Worm (Caenorhabditis elegans) whole organism, young adult: ENCODE data around the gene F32D8.1.

ENCODE experiments used
- B0336.3 ChIP-seq: fragments of 200-800 bp; sonication (Bioruptor generic); IDR thresholded peaks from 2 replicates; pipeline ENCODE4 v1.3.6; 2022; ENCODE audit warnings: missing genetic modification characterization, missing compliant biosample characterization
- C06A6.2 ChIP-seq: fragments of 200-800 bp; sonication (Bioruptor generic); conservative IDR thresholded peaks from 2 replicates; pipeline ENCODE4 v1.3.6; 2022; ENCODE audit warnings: missing genetic modification characterization, missing compliant biosample characterization
- C17E4.6 ChIP-seq: fragments of 200-800 bp; sonication (Bioruptor generic); IDR thresholded peaks from 2 replicates; pipeline ENCODE4 v1.3.6; 2022; ENCODE audit warnings: missing genetic modification reagents, missing genetic modification characterization, missing compliant biosample characterization
- D2030.7 ChIP-seq: fragments of 200-800 bp; sonication (Bioruptor generic); IDR thresholded peaks from 2 replicates; pipeline ENCODE4 v1.3.6; 2022; ENCODE audit warnings: missing genetic modification reagents, missing genetic modification characterization, missing compliant biosample characterization
- F22D6.2 ChIP-seq: sonication (generic microtip); optimal IDR thresholded peaks from 2 replicates; lab custom pipeline; 2016; ENCODE audit warnings: mild to moderate bottlenecking, missing genetic modification characterization, missing compliant biosample characterization
- F33H1.4 ChIP-seq: fragments of 200-800 bp; sonication (Bioruptor generic); IDR thresholded peaks from 2 replicates; pipeline ENCODE4 v1.3.6; 2022; ENCODE audit warnings: missing genetic modification reagents, missing genetic modification characterization, missing compliant biosample characterization
- F37B4.10 ChIP-seq: fragments of 200-800 bp; sonication (Bioruptor generic); IDR thresholded peaks from 2 replicates; pipeline ENCODE4 v1.3.6; 2022; ENCODE audit warnings: missing genetic modification characterization, missing compliant biosample characterization
- F39B2.1 ChIP-seq: fragments of 200-800 bp; sonication (Bioruptor generic); IDR thresholded peaks from 2 replicates; pipeline ENCODE4 v1.3.6; 2022; ENCODE audit warnings: missing genetic modification reagents, missing genetic modification characterization, missing compliant biosample characterization
- F52B5.7 ChIP-seq: sonication (generic microtip); optimal IDR thresholded peaks from 2 replicates; lab custom pipeline; 2016; ENCODE audit warnings: mild to moderate bottlenecking, missing genetic modification characterization, missing compliant biosample characterization
- F57A8.1 ChIP-seq: fragments of 200-800 bp; sonication (Bioruptor generic); optimal IDR thresholded peaks from 2 replicates; lab custom pipeline; 2018; ENCODE audit warnings: mild to moderate bottlenecking, missing genetic modification characterization, moderate library complexity, missing compliant biosample characterization
- Y67H2A.10 ChIP-seq: fragments of 200-800 bp; sonication (Bioruptor generic); conservative IDR thresholded peaks from 2 replicates; pipeline ENCODE4 v1.3.6; 2022; ENCODE audit warnings: missing genetic modification reagents, missing genetic modification characterization, missing compliant biosample characterization
- aptf-2 ChIP-seq: fragments of 200-800 bp; sonication (Bioruptor generic); conservative IDR thresholded peaks from 2 replicates; pipeline ENCODE4 v1.3.6; 2022; ENCODE audit warnings: missing genetic modification reagents, missing genetic modification characterization, missing compliant biosample characterization
- aptf-3 ChIP-seq: fragments of 200-800 bp; sonication (Bioruptor generic); IDR thresholded peaks from 2 replicates; pipeline ENCODE4 v1.3.6; 2022; ENCODE audit warnings: missing genetic modification characterization, missing compliant biosample characterization
- atf-7 ChIP-seq: sonication (generic microtip); optimal IDR thresholded peaks from 2 replicates; lab custom pipeline; 2017; ENCODE audit warnings: mild to moderate bottlenecking, missing genetic modification characterization, missing compliant biosample characterization
- athp-1 ChIP-seq: sonication (generic microtip); optimal IDR thresholded peaks from 2 replicates; lab custom pipeline; 2017; ENCODE audit warnings: mild to moderate bottlenecking, missing genetic modification characterization, missing compliant biosample characterization
- attf-3 ChIP-seq: fragments of 200-800 bp; sonication (Bioruptor generic); conservative IDR thresholded peaks from 2 replicates; pipeline ENCODE4 v1.3.6; 2022; ENCODE audit warnings: missing genetic modification reagents, missing genetic modification characterization, missing compliant biosample characterization
- attf-6 ChIP-seq: fragments of 200-800 bp; sonication (Bioruptor generic); IDR thresholded peaks from 2 replicates; pipeline ENCODE4 v1.3.6; 2022; ENCODE audit warnings: missing genetic modification reagents, missing genetic modification characterization, missing compliant biosample characterization
- ccch-3 ChIP-seq: fragments of 200-800 bp; sonication (Bioruptor generic); optimal IDR thresholded peaks from 2 replicates; lab custom pipeline; 2018; ENCODE audit warnings: mild to moderate bottlenecking, missing genetic modification characterization, missing compliant biosample characterization
- cebp-2 ChIP-seq: fragments of 200-800 bp; sonication (Bioruptor generic); IDR thresholded peaks from 2 replicates; pipeline ENCODE4 v1.3.6; 2022; ENCODE audit warnings: missing genetic modification characterization, missing compliant biosample characterization
- ceh-100 ChIP-seq: fragments of 200-800 bp; sonication (Bioruptor generic); IDR thresholded peaks from 2 replicates; pipeline ENCODE4 v1.3.6; 2022; ENCODE audit warnings: missing genetic modification reagents, missing genetic modification characterization, missing compliant biosample characterization
- dox-1 ChIP-seq: fragments of 200-800 bp; sonication (Bioruptor generic); IDR thresholded peaks from 2 replicates; pipeline ENCODE4 v1.3.6; 2022; ENCODE audit warnings: missing genetic modification reagents, missing genetic modification characterization, missing compliant biosample characterization
- efl-1 ChIP-seq: fragments of 150-350 bp; optimal IDR thresholded peaks from 2 replicates; lab custom pipeline; 2014; ENCODE audit warnings: missing biosample characterization, missing genetic modification reagents, missing genetic modification characterization
- egrh-3 ChIP-seq: fragments of 200-800 bp; sonication (Bioruptor generic); IDR thresholded peaks from 2 replicates; pipeline ENCODE4 v1.3.6; 2022; ENCODE audit warnings: missing genetic modification reagents, missing genetic modification characterization, missing compliant biosample characterization
- ets-4 ChIP-seq: fragments of 200-800 bp; sonication (Bioruptor generic); optimal IDR thresholded peaks from 2 replicates; lab custom pipeline; 2018; ENCODE audit warnings: mild to moderate bottlenecking, missing genetic modification characterization, missing compliant biosample characterization
- fkh-3 ChIP-seq: sonication (generic microtip); optimal IDR thresholded peaks from 2 replicates; lab custom pipeline; 2016; ENCODE audit warnings: mild to moderate bottlenecking, missing genetic modification characterization, missing compliant biosample characterization
- gei-17 ChIP-seq: fragments of 200-800 bp; sonication (Bioruptor generic); optimal IDR thresholded peaks from 2 replicates; lab custom pipeline; 2018; ENCODE audit warnings: mild to moderate bottlenecking, missing genetic modification characterization, missing compliant biosample characterization
- hlh-12 ChIP-seq: sonication (generic microtip); optimal IDR thresholded peaks from 2 replicates; lab custom pipeline; 2016; ENCODE audit warnings: missing genetic modification characterization, missing compliant biosample characterization
- hmg-20 ChIP-seq: fragments of 200-800 bp; sonication (Bioruptor generic); IDR thresholded peaks from 2 replicates; pipeline ENCODE4 v1.3.6; 2022; ENCODE audit warnings: missing genetic modification reagents, missing genetic modification characterization, missing compliant biosample characterization
- let-526 ChIP-seq: fragments of 200-800 bp; sonication (Bioruptor generic); IDR thresholded peaks from 2 replicates; pipeline ENCODE4 v1.3.6; 2022; ENCODE audit warnings: missing genetic modification reagents, missing genetic modification characterization, missing compliant biosample characterization
- madf-3 ChIP-seq: fragments of 200-800 bp; sonication (Bioruptor generic); IDR thresholded peaks from 2 replicates; pipeline ENCODE4 v1.3.6; 2022; ENCODE audit warnings: missing genetic modification reagents, missing genetic modification characterization, missing compliant biosample characterization
- mcd-1 ChIP-seq: fragments of 200-800 bp; sonication (Bioruptor generic); IDR thresholded peaks from 2 replicates; pipeline ENCODE4 v1.3.6; 2022; ENCODE audit warnings: missing genetic modification reagents, missing genetic modification characterization, missing compliant biosample characterization
- mel-28 ChIP-seq: sonication (generic microtip); optimal IDR thresholded peaks from 2 replicates; lab custom pipeline; 2016; ENCODE audit warnings: borderline replicate concordance, mild to moderate bottlenecking, missing genetic modification characterization, missing compliant biosample characterization
- nfya-2 ChIP-seq: fragments of 200-800 bp; sonication (Bioruptor generic); IDR thresholded peaks from 2 replicates; pipeline ENCODE4 v1.3.6; 2022; ENCODE audit warnings: missing genetic modification reagents, missing genetic modification characterization, missing compliant biosample characterization
- nhr-120 ChIP-seq: fragments of 200-800 bp; sonication (Bioruptor generic); IDR thresholded peaks from 2 replicates; pipeline ENCODE4 v1.3.6; 2022; ENCODE audit warnings: missing genetic modification characterization, missing compliant biosample characterization
- nhr-27 ChIP-seq: fragments of 200-800 bp; sonication (Bioruptor generic); optimal IDR thresholded peaks from 2 replicates; lab custom pipeline; 2018; ENCODE audit warnings: mild to moderate bottlenecking, missing genetic modification characterization, moderate library complexity, missing compliant biosample characterization
- nhr-80 ChIP-seq: sonication (generic microtip); optimal IDR thresholded peaks from 2 replicates; lab custom pipeline; 2016; ENCODE audit warnings: missing genetic modification characterization, missing compliant biosample characterization
- nhr-90 ChIP-seq: sonication (generic microtip); optimal IDR thresholded peaks from 2 replicates; lab custom pipeline; 2016; ENCODE audit warnings: missing genotype, mild to moderate bottlenecking, missing genetic modification characterization, missing compliant biosample characterization
- pbrm-1 ChIP-seq: fragments of 200-800 bp; sonication (Bioruptor generic); IDR thresholded peaks from 2 replicates; pipeline ENCODE4 v1.3.6; 2022; ENCODE audit warnings: missing genetic modification reagents, missing genetic modification characterization, missing compliant biosample characterization
- sdz-38 ChIP-seq: sonication (generic microtip); optimal IDR thresholded peaks from 2 replicates; lab custom pipeline; 2016; ENCODE audit warnings: missing genotype, missing genetic modification characterization, missing compliant biosample characterization
- snpc-3.4 ChIP-seq: sonication (generic microtip); optimal IDR thresholded peaks from 2 replicates; lab custom pipeline; 2017; ENCODE audit warnings: missing genetic modification characterization, mild to moderate bottlenecking, missing compliant biosample characterization, antibody characterized with exemption, moderate library complexity, missing genotype, missing genetic modification reagents
- snpc-4 ChIP-seq, 5 experiments: fragments of 150-350 bp in 1 of 5; sonication (generic microtip) in 4 of 5; optimal IDR thresholded peaks; 2 replicates each; lab custom pipeline; 2014 to 2018; ENCODE audit warnings: missing genetic modification characterization in 5 of 5, missing biosample characterization in 3 of 5, antibody characterized with exemption in 2 of 5, mild to moderate bottlenecking in 2 of 5, missing compliant biosample characterization in 2 of 5, missing genotype in 2 of 5, moderate library complexity in 2 of 5, missing genetic modification reagents in 1 of 5
- somi-1 ChIP-seq: fragments of 200-800 bp; sonication (Bioruptor generic); optimal IDR thresholded peaks from 2 replicates; lab custom pipeline; 2018; ENCODE audit warnings: mild to moderate bottlenecking, missing genetic modification characterization, missing compliant biosample characterization
- tbx-9 ChIP-seq: sonication (generic microtip); optimal IDR thresholded peaks from 2 replicates; lab custom pipeline; 2016; ENCODE audit warnings: borderline replicate concordance, missing genetic modification characterization, inconsistent platforms, missing compliant biosample characterization
- tlf-1 ChIP-seq: fragments of 200-800 bp; sonication (Bioruptor generic); optimal IDR thresholded peaks from 2 replicates; lab custom pipeline; 2018; ENCODE audit warnings: mild to moderate bottlenecking, missing genetic modification characterization, missing compliant biosample characterization
- unc-130 ChIP-seq: sonication (generic microtip); optimal IDR thresholded peaks from 2 replicates; lab custom pipeline; 2016; ENCODE audit warnings: missing genetic modification reagents, missing genetic modification characterization, missing compliant biosample characterization
- zfh-2 ChIP-seq: fragments of 200-800 bp; sonication (Bioruptor generic); conservative IDR thresholded peaks from 2 replicates; pipeline ENCODE4 v1.3.6; 2022; ENCODE audit warnings: missing genetic modification reagents, missing genetic modification characterization, missing compliant biosample characterization
- zim-3 ChIP-seq: sonication (generic microtip); optimal IDR thresholded peaks from 2 replicates; lab custom pipeline; 2017; ENCODE audit warnings: mild to moderate bottlenecking, missing genetic modification characterization, moderate library complexity, missing compliant biosample characterization
- ztf-18 ChIP-seq: sonication (generic microtip); optimal IDR thresholded peaks from 2 replicates; lab custom pipeline; 2016; ENCODE audit warnings: missing genotype, mild to moderate bottlenecking, missing genetic modification characterization, missing compliant biosample characterization
- ztf-25 ChIP-seq: fragments of 200-800 bp; sonication (Bioruptor generic); IDR thresholded peaks from 2 replicates; pipeline ENCODE4 v1.3.6; 2022; ENCODE audit warnings: missing genetic modification reagents, missing genetic modification characterization, missing compliant biosample characterization
- ztf-3 ChIP-seq: fragments of 200-800 bp; sonication (Bioruptor generic); optimal IDR thresholded peaks from 2 replicates; lab custom pipeline; 2018; ENCODE audit warnings: mild to moderate bottlenecking, missing genetic modification characterization, missing compliant biosample characterization

The F32D8.1 gene

ce11 chrV:10858340-10858739, 22.3 kb upstream of the F32D8.1 start (continued):
- TF ChIP-seq tbx-9 (tag; lab: Kevin White, UChicago) (no peak), atf-7 (tag; lab: Kevin White, UChicago) (peak; percentile 54), F39B2.1 (no peak), let-526 (no peak), F57A8.1 (GFP tag; lab: Kevin White, UChicago) (no peak), mel-28 (tag; lab: Kevin White, UChicago) (no peak), zfh-2 (GFP tag; lab: Robert Waterston, UW) (peak; percentile 96), dox-1 (GFP tag; lab: Robert Waterston, UW) (peak; percentile 63; the same call in 1 of the 2 replicates), ztf-25 (GFP tag; lab: Robert Waterston, UW) (no peak), F22D6.2 (tag; lab: Kevin White, UChicago) (no peak), hmg-20 (GFP tag; lab: Robert Waterston, UW) (no peak), Y67H2A.10 (no peak), fkh-3 (no peak), ceh-100 (GFP tag; lab: Robert Waterston, UW) (no peak), C06A6.2 (GFP tag; lab: Robert Waterston, UW) (peak; percentile 72), ztf-18 (tag; lab: Kevin White, UChicago) (no peak), F52B5.7 (tag; lab: Kevin White, UChicago) (no peak), mcd-1 (0 out of 2 replicates have a peak, but pooled peaks have one; percentile 30), ccch-3 (no peak), snpc-4 (GFP tag; optimal IDR thresholded peaks at IDR 0.05; lab: Kevin White, UChicago) (no peak), snpc-4 (tag; optimal IDR thresholded peaks at IDR 0.05; lab: Kevin White, UChicago) (peak in 3 of 4 experiments; percentile 4 to 31 (median 8)), nhr-27 (no peak), hlh-12 (tag; lab: Kevin White, UChicago) (no peak), unc-130 (no peak), attf-3 (GFP tag; lab: Robert Waterston, UW) (no peak), attf-6 (GFP tag; lab: Robert Waterston, UW) (no peak), tlf-1 (GFP tag; lab: Kevin White, UChicago) (peak; percentile 26), egrh-3 (GFP tag; lab: Robert Waterston, UW) (peak; percentile 66), C17E4.6 (GFP tag; lab: Robert Waterston, UW) (no peak), ztf-3 (no peak), ets-4 (no peak), gei-17 (GFP tag; lab: Kevin White, UChicago) (peak; percentile 17), nhr-120 (GFP tag; lab: Robert Waterston, UW) (no peak), D2030.7 (GFP tag; lab: Robert Waterston, UW) (no peak), nhr-80 (tag; lab: Kevin White, UChicago) (peak; percentile 14), B0336.3 (GFP tag; lab: Robert Waterston, UW) (0 out of 2 replicates have a peak, but pooled peaks have one; percentile 52), F37B4.10 (GFP tag; lab: Robert Waterston, UW) (no peak), nhr-90 (tag; lab: Kevin White, UChicago) (no peak), F33H1.4 (GFP tag; lab: Robert Waterston, UW) (no peak), aptf-2 (GFP tag; lab: Robert Waterston, UW) (no peak), aptf-3 (GFP tag; lab: Robert Waterston, UW) (no peak), zim-3 (tag; lab: Kevin White, UChicago) (no peak), pbrm-1 (no peak), snpc-3.4 (tag; lab: Kevin White, UChicago) (no peak), efl-1 (GFP tag; lab: Kevin White, UChicago) (no peak), somi-1 (peak; percentile 91), madf-3 (no peak), nfya-2 (GFP tag; lab: Robert Waterston, UW) (no peak), athp-1 (no peak), cebp-2 (GFP tag; lab: Robert Waterston, UW) (no peak), sdz-38 (tag; lab: Kevin White, UChicago) (no peak)
